Worm (Caenorhabditis elegans) whole organism, young adult: ENCODE results near the gene spp-3.

Experiments
- aptf-3 ChIP-seq: fragments of 200-800 bp; sonication (Bioruptor generic); IDR thresholded peaks from 2 replicates; pipeline ENCODE4 v1.3.6; 2022; ENCODE audit warnings: missing genetic modification characterization, missing compliant biosample characterization
- sptf-2 ChIP-seq: fragments of 200-800 bp; sonication (Bioruptor generic); optimal IDR thresholded peaks from 2 replicates; lab custom pipeline; 2018; ENCODE audit warnings: mild to moderate bottlenecking, missing genetic modification characterization, missing compliant biosample characterization

- TF ChIP-seq sptf-2 (no peak), aptf-3 (GFP tag; lab: Robert Waterston, UW) (no peak)
Measured at ce11 chrX:7269379-7269778, 45.8 kb downstream of the spp-3 start, which contains the start of gene grd-7.
